Fruit fly (Drosophila melanogaster) whole organism, embryonic: ENCODE data around the gene pps.

ENCODE experiments used
- Aef1 ChIP-seq: fragments of 200-800 bp; sonication (Bioruptor generic); IDR thresholded peaks from 3 replicates; pipeline ENCODE4 v1.3.6; 2022; ENCODE audit warnings: missing biosample characterization, missing genetic modification characterization
- CG10366 ChIP-seq: fragments of 200-800 bp; sonication (Bioruptor generic); IDR thresholded peaks from 2 replicates; pipeline ENCODE4 v1.3.6; 2022; ENCODE audit warnings: missing biosample characterization, missing genetic modification characterization
- CG10654 ChIP-seq: fragments of 200-800 bp; sonication (Bioruptor generic); optimal IDR thresholded peaks from 2 replicates; lab custom pipeline; 2016; ENCODE audit warnings: missing biosample characterization, missing genetic modification characterization
- CG12155 ChIP-seq: fragments of 200-800 bp; sonication (Bioruptor generic); optimal IDR thresholded peaks from 3 replicates; lab custom pipeline; 2016; ENCODE audit warnings: missing biosample characterization, missing genetic modification characterization
- CG15514 ChIP-seq: fragments of 200-800 bp; sonication (Bioruptor generic); optimal IDR thresholded peaks from 3 replicates; lab custom pipeline; 2017; ENCODE audit warnings: missing biosample characterization, missing genetic modification characterization, mild to moderate bottlenecking, moderate library complexity, missing genetic modification reagents
- CG15696 ChIP-seq: fragments of 200-800 bp; sonication (Bioruptor generic); optimal IDR thresholded peaks from 2 replicates; lab custom pipeline; 2019; ENCODE audit warnings: missing biosample characterization, mild to moderate bottlenecking, missing genetic modification characterization, moderate library complexity
- CG1603 ChIP-seq: fragments of 200-800 bp; sonication (Bioruptor generic); optimal IDR thresholded peaks from 2 replicates; lab custom pipeline; 2019; ENCODE audit warnings: missing biosample characterization, mild to moderate bottlenecking, missing genetic modification characterization, moderate library complexity
- CG16779 ChIP-seq: fragments of 200-800 bp; sonication (Bioruptor generic); IDR thresholded peaks from 2 replicates; pipeline ENCODE4 v1.3.6; 2022; ENCODE audit warnings: missing biosample characterization, missing genetic modification characterization
- CG2712 ChIP-seq: fragments of 200-800 bp; optimal IDR thresholded peaks from 3 replicates; lab custom pipeline; 2019; ENCODE audit warnings: missing biosample characterization, mild to moderate bottlenecking, missing genetic modification characterization, moderate library complexity
- CG31224 ChIP-seq: fragments of 200-800 bp; sonication (Bioruptor generic); IDR thresholded peaks from 2 replicates; pipeline ENCODE4 v1.3.6; 2022; ENCODE audit warnings: missing biosample characterization, missing genetic modification characterization
- CG32532 ChIP-seq: fragments of 200-800 bp; sonication (Bioruptor generic); IDR thresholded peaks from 2 replicates; pipeline ENCODE4 v1.3.6; 2022; ENCODE audit warnings: missing biosample characterization, missing genetic modification characterization
- CG3407 ChIP-seq: fragments of 200-800 bp; sonication (Bioruptor generic); optimal IDR thresholded peaks from 2 replicates; lab custom pipeline; 2018; ENCODE audit warnings: missing biosample characterization, mild to moderate bottlenecking, missing genetic modification characterization
- CG34376 ChIP-seq: fragments of 200-800 bp; sonication (Bioruptor generic); optimal IDR thresholded peaks from 2 replicates; lab custom pipeline; 2018; ENCODE audit warnings: missing biosample characterization, mild to moderate bottlenecking, missing genetic modification characterization
- CG3838 ChIP-seq: fragments of 200-800 bp; sonication (Bioruptor generic); optimal IDR thresholded peaks from 3 replicates; lab custom pipeline; 2016; ENCODE audit warnings: missing biosample characterization, missing genetic modification characterization
- CG4617 ChIP-seq: fragments of 200-800 bp; sonication (Bioruptor generic); optimal IDR thresholded peaks from 3 replicates; lab custom pipeline; 2016; ENCODE audit warnings: missing biosample characterization, missing genetic modification characterization, borderline replicate concordance
- CG4854 ChIP-seq: fragments of 200-800 bp; sonication (Bioruptor generic); optimal IDR thresholded peaks from 2 replicates; lab custom pipeline; 2016; ENCODE audit warnings: missing biosample characterization, missing genetic modification characterization, inconsistent platforms
- CG6254 ChIP-seq: fragments of 200-800 bp; sonication (Bioruptor generic); optimal IDR thresholded peaks from 3 replicates; lab custom pipeline; 2017; ENCODE audit warnings: mild to moderate bottlenecking, missing biosample characterization, missing genetic modification reagents, missing genetic modification characterization
- CG8388 ChIP-seq: fragments of 200-800 bp; sonication (Bioruptor generic); optimal IDR thresholded peaks from 2 replicates; lab custom pipeline; 2019; ENCODE audit warnings: missing biosample characterization, mild to moderate bottlenecking, missing genetic modification characterization, moderate library complexity
- CG9727 ChIP-seq: fragments of 200-800 bp; sonication (Bioruptor generic); optimal IDR thresholded peaks from 3 replicates; lab custom pipeline; 2017; ENCODE audit warnings: missing biosample characterization, mild to moderate bottlenecking, missing genetic modification characterization
- CG9876 ChIP-seq: fragments of 200-800 bp; sonication (Bioruptor generic); optimal IDR thresholded peaks from 2 replicates; lab custom pipeline; 2016; ENCODE audit warnings: missing biosample characterization, missing genetic modification characterization
- Dbx ChIP-seq: fragments of 200-800 bp; sonication (Bioruptor generic); IDR thresholded peaks from 3 replicates; pipeline ENCODE4 v1.3.6; 2022; ENCODE audit warnings: missing biosample characterization, missing genetic modification characterization
- Ets65A ChIP-seq: fragments of 200-800 bp; sonication (Bioruptor generic); peaks from one replicate; lab custom pipeline; 2016; ENCODE audit warnings: missing biosample characterization, missing genetic modification characterization
- HLHmδ ChIP-seq: fragments of 200-800 bp; sonication (Bioruptor generic); optimal IDR thresholded peaks from 2 replicates; lab custom pipeline; 2018; ENCODE audit warnings: missing biosample characterization, mild to moderate bottlenecking, missing genetic modification characterization, moderate library complexity
- Jarid2 ChIP-seq: fragments of 200-800 bp; sonication (Bioruptor generic); optimal IDR thresholded peaks from 3 replicates; lab custom pipeline; 2017; ENCODE audit warnings: mild to moderate bottlenecking, missing biosample characterization, missing genetic modification reagents, missing genetic modification characterization
- MTF-1 ChIP-seq: fragments of 200-800 bp; sonication (Bioruptor generic); optimal IDR thresholded peaks from 2 replicates; lab custom pipeline; 2018; ENCODE audit warnings: missing biosample characterization, mild to moderate bottlenecking, missing genetic modification characterization, borderline replicate concordance
- Mrtf ChIP-seq: fragments of 200-800 bp; sonication (Bioruptor generic); IDR thresholded peaks from 3 replicates; pipeline ENCODE4 v1.3.6; 2022; ENCODE audit warnings: missing biosample characterization, missing genetic modification characterization
- Myb ChIP-seq: fragments of 200-800 bp; sonication (Bioruptor generic); optimal IDR thresholded peaks from 2 replicates; lab custom pipeline; 2016; ENCODE audit warnings: missing biosample characterization, missing genetic modification characterization
- NC2β ChIP-seq: fragments of 200-800 bp; sonication (Bioruptor generic); optimal IDR thresholded peaks from 2 replicates; lab custom pipeline; 2016; ENCODE audit warnings: missing biosample characterization, missing genetic modification characterization
- Optix ChIP-seq: fragments of 200-800 bp; sonication (Bioruptor generic); IDR thresholded peaks from 3 replicates; pipeline ENCODE4 v1.3.6; 2022; ENCODE audit warnings: missing biosample characterization, missing genetic modification characterization
- Pdp1 ChIP-seq, 2 experiments: fragments of 200-800 bp; sonication (Bioruptor generic); optimal IDR thresholded peaks; 3 replicates each; lab custom pipeline; 2016; ENCODE audit warnings: missing biosample characterization in 2 of 2, missing genetic modification characterization in 2 of 2, mild to moderate bottlenecking in 1 of 2, moderate library complexity in 1 of 2
- Spps ChIP-seq: fragments of 200-800 bp; sonication (Bioruptor generic); optimal IDR thresholded peaks from 2 replicates; lab custom pipeline; 2018; ENCODE audit warnings: missing biosample characterization, mild to moderate bottlenecking, missing genetic modification characterization
- ato ChIP-seq: fragments of 200-800 bp; sonication (Bioruptor generic); IDR thresholded peaks from 2 replicates; pipeline ENCODE4 v1.3.6; 2022; ENCODE audit warnings: missing biosample characterization, missing genetic modification characterization; ENCODE audit not compliant: partially characterized antibody
- az2 ChIP-seq: fragments of 200-800 bp; sonication (Bioruptor generic); optimal IDR thresholded peaks from 3 replicates; lab custom pipeline; 2016; ENCODE audit warnings: missing biosample characterization, missing genetic modification characterization
- bigmax ChIP-seq: fragments of 200-800 bp; sonication (Bioruptor generic); optimal IDR thresholded peaks from 2 replicates; lab custom pipeline; 2018; ENCODE audit warnings: missing biosample characterization, mild to moderate bottlenecking, missing genetic modification characterization
- cg ChIP-seq: fragments of 200-800 bp; sonication (Bioruptor generic); optimal IDR thresholded peaks from 3 replicates; lab custom pipeline; 2019; ENCODE audit warnings: missing biosample characterization, mild to moderate bottlenecking, missing genetic modification characterization, moderate library complexity
- chm ChIP-seq: fragments of 200-800 bp; sonication (Bioruptor generic); IDR thresholded peaks from 2 replicates; pipeline ENCODE4 v1.3.6; 2022; ENCODE audit warnings: missing biosample characterization, missing genetic modification characterization
- da ChIP-seq: fragments of 200-800 bp; sonication (Bioruptor generic); optimal IDR thresholded peaks from 2 replicates; lab custom pipeline; 2016; ENCODE audit warnings: missing biosample characterization, missing genetic modification characterization
- dysf ChIP-seq: fragments of 200-800 bp; sonication (Bioruptor generic); IDR thresholded peaks from 3 replicates; pipeline ENCODE4 v1.3.6; 2022; ENCODE audit warnings: missing biosample characterization, missing genetic modification characterization
- fd64A ChIP-seq: fragments of 200-800 bp; sonication (Bioruptor generic); optimal IDR thresholded peaks from 3 replicates; lab custom pipeline; 2018; ENCODE audit warnings: missing biosample characterization, mild to moderate bottlenecking, missing genetic modification characterization
- ftz-f1 ChIP-seq: fragments of 200-800 bp; sonication (Bioruptor generic); optimal IDR thresholded peaks from 2 replicates; lab custom pipeline; 2016; ENCODE audit warnings: missing biosample characterization, missing genetic modification characterization
- grau ChIP-seq: fragments of 200-800 bp; optimal IDR thresholded peaks from 3 replicates; lab custom pipeline; 2019; ENCODE audit warnings: missing biosample characterization, mild to moderate bottlenecking, missing genetic modification characterization, moderate library complexity
- gro ChIP-seq: fragments of 200-800 bp; sonication (Bioruptor generic); optimal IDR thresholded peaks from 2 replicates; lab custom pipeline; 2016; ENCODE audit warnings: missing biosample characterization, missing genetic modification characterization
- gsb ChIP-seq: fragments of 200-800 bp; sonication (Bioruptor generic); IDR thresholded peaks from 2 replicates; pipeline ENCODE4 v1.3.6; 2022; ENCODE audit warnings: missing biosample characterization, missing genetic modification characterization
- jing ChIP-seq: fragments of 200-800 bp; sonication (Bioruptor generic); optimal IDR thresholded peaks from 2 replicates; lab custom pipeline; 2018; ENCODE audit warnings: missing biosample characterization, mild to moderate bottlenecking, missing genetic modification characterization
- mirr ChIP-seq: fragments of 200-800 bp; sonication (Bioruptor generic); optimal IDR thresholded peaks from 3 replicates; lab custom pipeline; 2018; ENCODE audit warnings: missing biosample characterization, mild to moderate bottlenecking, missing genetic modification characterization
- nerfin-2 ChIP-seq: fragments of 200-800 bp; sonication (Bioruptor generic); IDR thresholded peaks from 2 replicates; pipeline ENCODE4 v1.3.6; 2022; ENCODE audit warnings: missing biosample characterization, missing genetic modification characterization; ENCODE audit not compliant: partially characterized antibody
- onecut ChIP-seq: fragments of 200-800 bp; sonication (Bioruptor generic); IDR thresholded peaks from 2 replicates; pipeline ENCODE4 v1.3.6; 2022; ENCODE audit warnings: missing biosample characterization, missing genetic modification characterization
- ro ChIP-seq: fragments of 200-800 bp; sonication (Bioruptor generic); IDR thresholded peaks from 2 replicates; pipeline ENCODE4 v1.3.6; 2022; ENCODE audit warnings: missing biosample characterization, missing genetic modification characterization
- run ChIP-seq: fragments of 200-800 bp; sonication (Bioruptor generic); optimal IDR thresholded peaks from 3 replicates; lab custom pipeline; 2018; ENCODE audit warnings: missing biosample characterization, mild to moderate bottlenecking, missing genetic modification characterization
- scrt ChIP-seq: fragments of 200-800 bp; sonication (Bioruptor generic); optimal IDR thresholded peaks from 2 replicates; lab custom pipeline; 2018; ENCODE audit warnings: missing biosample characterization, mild to moderate bottlenecking, missing genetic modification characterization, moderate library complexity
- z ChIP-seq: fragments of 200-800 bp; sonication (Bioruptor generic); IDR thresholded peaks from 3 replicates; pipeline ENCODE4 v1.3.6; 2022; ENCODE audit warnings: missing biosample characterization, missing genetic modification characterization

pps gene

DNA sequence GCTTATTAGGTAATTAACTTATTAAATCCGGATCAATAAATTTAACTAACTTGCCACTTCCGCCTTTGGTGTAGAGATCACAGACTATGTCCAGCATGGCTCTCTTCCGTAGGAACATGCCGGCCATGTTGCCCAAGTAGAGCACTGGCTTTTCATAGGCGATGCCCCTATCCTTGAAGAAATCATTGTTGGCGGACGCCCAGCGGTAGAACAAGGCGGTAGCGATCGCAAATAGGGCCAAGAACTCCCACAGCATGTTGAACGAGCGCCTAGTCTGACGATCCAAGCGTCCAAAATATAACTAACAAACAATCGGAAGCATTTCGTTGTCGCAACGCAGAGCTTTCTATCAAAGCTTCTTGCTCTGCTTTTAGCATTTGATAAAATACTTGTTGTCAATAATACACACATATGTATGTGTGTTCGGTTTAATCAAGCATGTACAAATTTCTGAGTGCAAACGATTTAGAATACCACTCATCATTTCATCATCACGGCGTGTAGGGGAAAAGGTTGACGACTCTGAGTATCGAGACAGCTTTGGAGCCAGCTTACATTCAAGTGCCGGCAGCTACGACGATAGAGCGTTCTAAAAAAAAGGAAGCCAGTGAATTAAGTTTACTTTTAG lies 14.9 kb upstream of the pps start, which contains the start of gene Cyp9f3 (continued):
- peak; percentile 10 for TF ChIP-seq CG3838 (GFP tag; lab: Kevin White, UChicago)
- TF ChIP-seq Mrtf (GFP tag; lab: Robert Waterston, UW), result no peak
- no peak for TF ChIP-seq bigmax (GFP tag; lab: Kevin White, UChicago)
- no peak for TF ChIP-seq onecut (GFP tag; lab: Robert Waterston, UW)
- no peak for TF ChIP-seq fd64A (GFP tag; lab: Kevin White, UChicago)
- TF ChIP-seq chm (GFP tag; lab: Robert Waterston, UW), result peak; percentile 43
- TF ChIP-seq nerfin-2 (GFP tag; lab: Robert Waterston, UW), result 0 out of 2 replicates have a peak, but pooled peaks have one; percentile 20
- peak; percentile 75 for TF ChIP-seq ftz-f1
- TF ChIP-seq gsb (GFP tag; lab: Robert Waterston, UW), result no peak
- no peak for TF ChIP-seq CG3407 (GFP tag; lab: Kevin White, UChicago)
- TF ChIP-seq Optix (GFP tag; lab: Robert Waterston, UW), result no peak
- no peak for TF ChIP-seq CG32532 (GFP tag; lab: Robert Waterston, UW)
- TF ChIP-seq Dbx (GFP tag; lab: Robert Waterston, UW), result no peak
- TF ChIP-seq scrt (GFP tag; lab: Kevin White, UChicago), result no peak
- no peak for TF ChIP-seq CG12155
- no peak for TF ChIP-seq run (tag; lab: Kevin White, UChicago)
- TF ChIP-seq ato (GFP tag; lab: Robert Waterston, UW), result no peak
- no peak for TF ChIP-seq CG10366 (GFP tag; lab: Robert Waterston, UW)
- TF ChIP-seq CG9727 (GFP tag; lab: Kevin White, UChicago), result no peak
- no peak for TF ChIP-seq CG1603 (tag; lab: Kevin White, UChicago)
- 0 out of 3 replicates have a peak, but pooled peaks have one; percentile 22 for TF ChIP-seq dysf (GFP tag; lab: Robert Waterston, UW)
- TF ChIP-seq CG10654 (GFP tag; lab: Kevin White, UChicago), result no peak
- TF ChIP-seq Jarid2 (GFP tag; lab: Kevin White, UChicago), result peak; percentile 54
- peak; percentile 22 for TF ChIP-seq MTF-1 (GFP tag; lab: Kevin White, UChicago)
- no peak for TF ChIP-seq Aef1 (GFP tag; lab: Robert Waterston, UW)
- no peak for TF ChIP-seq CG4617 (GFP tag; lab: Kevin White, UChicago)
- no peak for TF ChIP-seq Myb
- TF ChIP-seq CG8388 (GFP tag; lab: Kevin White, UChicago), result no peak
- TF ChIP-seq HLHmδ (GFP tag; lab: Kevin White, UChicago), result no peak
- no peak for TF ChIP-seq CG9876 (GFP tag; lab: Kevin White, UChicago)
- TF ChIP-seq CG4854 (GFP tag; lab: Kevin White, UChicago), result no peak
- no peak for TF ChIP-seq az2 (GFP tag; lab: Kevin White, UChicago)
- peak; percentile 88 for TF ChIP-seq z (GFP tag; lab: Robert Waterston, UW)
- TF ChIP-seq CG15696 (tag; lab: Kevin White, UChicago), result no peak
- TF ChIP-seq da (GFP tag; lab: Kevin White, UChicago), result no peak
- no peak for TF ChIP-seq CG6254 (GFP tag; lab: Kevin White, UChicago)
- TF ChIP-seq jing, result no peak
- peak; percentile 50 for TF ChIP-seq Ets65A (GFP tag; lab: Kevin White, UChicago)
- no peak for TF ChIP-seq Spps (tag; lab: Kevin White, UChicago)
- no peak for TF ChIP-seq ro (GFP tag; lab: Robert Waterston, UW)
- no peak for TF ChIP-seq CG31224 (GFP tag; lab: Robert Waterston, UW)
- peak; percentile 3 for TF ChIP-seq CG15514 (GFP tag; lab: Kevin White, UChicago)
- peak; percentile 14 for TF ChIP-seq gro (GFP tag; lab: Kevin White, UChicago)
- peak; percentile 40 for TF ChIP-seq cg (GFP tag; lab: Kevin White, UChicago)
- TF ChIP-seq mirr (GFP tag; lab: Kevin White, UChicago), result peak; percentile 69
- no peak for TF ChIP-seq CG2712 (tag; lab: Kevin White, UChicago)
- TF ChIP-seq NC2β (GFP tag; lab: Kevin White, UChicago), result no peak
- TF ChIP-seq CG34376 (GFP tag; lab: Kevin White, UChicago), result peak; percentile 96
- TF ChIP-seq grau (tag; lab: Kevin White, UChicago), result no peak
- peak in 1 of 2 experiments; percentile 17 for TF ChIP-seq Pdp1 (GFP tag; optimal IDR thresholded peaks at IDR 0.05; lab: Kevin White, UChicago)
- no peak for TF ChIP-seq CG16779 (GFP tag; lab: Robert Waterston, UW)
